Fruit fly (Drosophila melanogaster): ENCODE measurements around the gene nkd.

DNA sequence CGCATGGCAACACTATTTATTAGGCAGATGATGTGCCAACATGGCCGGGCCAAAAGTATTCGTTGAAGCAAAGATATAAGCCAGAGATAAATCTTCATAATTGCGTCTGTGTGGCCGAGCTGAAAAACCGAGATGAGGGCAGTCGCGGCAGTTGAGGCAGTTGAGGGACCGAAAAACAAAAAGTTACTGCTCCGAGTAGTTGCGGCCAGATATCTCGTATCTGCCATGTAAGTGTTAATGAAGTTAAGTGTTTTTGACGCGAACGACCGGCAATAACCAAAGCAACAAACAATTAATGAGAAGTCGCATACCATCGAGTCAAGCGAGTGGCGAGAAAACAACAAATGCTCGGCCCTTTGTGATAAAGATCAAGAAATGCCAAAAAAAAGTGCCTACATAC is 30.4 kb downstream of the nkd start:
- no peak for TF ChIP-seq psq (optimal IDR thresholded peaks at IDR 0.05)
- no peak for TF ChIP-seq usp (GFP tag; optimal IDR thresholded peaks at IDR 0.05)
- no peak for TF ChIP-seq pan (optimal IDR thresholded peaks at IDR 0.05)
- TF ChIP-seq Dll (optimal IDR thresholded peaks at IDR 0.05) = no peak
